Worm (Caenorhabditis elegans): ENCODE results near the gene lips-10.
A peak's percentile ranks its signal among the peaks of the same experiment; 100 is the strongest.

Gene lips-10

ce11 chrII:8399064-8399463 is 39.9 kb upstream of the lips-10 start, which contains the start of gene dod-23:
Gene dod-23, minus strand, starts transcription at chrII:8399164.
- no peak for TF ChIP-seq gmeb-2 (tag; optimal IDR thresholded peaks at IDR 0.05)
- no peak for TF ChIP-seq tbx-7 (tag; optimal IDR thresholded peaks at IDR 0.05)
- TF ChIP-seq unc-42 (tag; optimal IDR thresholded peaks at IDR 0.05) = no peak
- no peak for TF ChIP-seq ets-4 (tag; optimal IDR thresholded peaks at IDR 0.05)
- TF ChIP-seq syd-9 (tag; optimal IDR thresholded peaks at IDR 0.05) = no peak

DNA sequence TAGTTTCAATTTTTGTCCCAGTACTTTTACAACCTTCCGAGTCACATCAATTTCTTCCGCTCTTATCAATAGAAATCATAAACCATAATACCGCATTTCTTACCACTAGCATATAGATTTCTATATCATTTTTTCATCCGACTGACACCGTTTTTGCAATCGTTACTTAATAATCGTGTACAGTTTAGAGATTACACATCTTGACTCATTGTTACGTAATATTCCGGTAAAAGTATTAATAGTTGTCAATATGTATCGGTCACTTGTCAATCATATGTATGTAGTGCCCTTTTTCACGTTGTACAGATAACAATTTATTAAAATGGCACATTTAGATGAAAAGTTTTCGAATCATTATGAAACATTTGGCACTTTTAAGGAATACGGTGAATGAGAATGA is 39.0 kb upstream of the lips-10 start:
- TF ChIP-seq elt-2 (tag; optimal IDR thresholded peaks at IDR 0.05) (peak; percentile 41), zip-5 (tag; optimal IDR thresholded peaks at IDR 0.05) (no peak)

ce11 chrII:8404748-8405147 is 34.2 kb upstream of the lips-10 start, which contains the start of gene skpo-1:
Gene skpo-1, minus strand, starts transcription at chrII:8404848.
- TF ChIP-seq tbx-7 (tag; optimal IDR thresholded peaks at IDR 0.05) (no peak), hlh-30 (tag; optimal IDR thresholded peaks at IDR 0.05; ENCODE audit: insufficient read depth) (no peak), syd-9 (tag; optimal IDR thresholded peaks at IDR 0.05) (no peak), ama-1 (optimal IDR thresholded peaks at IDR 0.05) (no peak), ttx-3 (tag; optimal IDR thresholded peaks at IDR 0.05) (no peak), ceh-18 (tag; optimal IDR thresholded peaks at IDR 0.05) (no peak), madf-2 (tag; optimal IDR thresholded peaks at IDR 0.05) (no peak), elt-2 (tag; optimal IDR thresholded peaks at IDR 0.05) (no peak), dve-1 (tag; optimal IDR thresholded peaks at IDR 0.05) (no peak)

- TF ChIP-seq lim-6 (tag; optimal IDR thresholded peaks at IDR 0.05) (no peak), ceh-9 (tag; optimal IDR thresholded peaks at IDR 0.05) (no peak), C38D4.7 (GFP tag; optimal IDR thresholded peaks at IDR 0.05) (no peak), lin-11 (tag; optimal IDR thresholded peaks at IDR 0.05) (no peak), rnt-1 (tag; optimal IDR thresholded peaks at IDR 0.05) (no peak), sox-2 (GFP tag; IDR thresholded peaks at IDR 0.05) (no peak), T23F11.4 (GFP tag; optimal IDR thresholded peaks at IDR 0.05) (no peak), nfya-1 (tag; optimal IDR thresholded peaks at IDR 0.05) (no peak), unc-86 (tag; optimal IDR thresholded peaks at IDR 0.05) (no peak), sdc-2 (tag; optimal IDR thresholded peaks at IDR 0.05) (no peak), ceh-22 (tag; optimal IDR thresholded peaks at IDR 0.05) (no peak), fkh-10 (GFP tag; optimal IDR thresholded peaks at IDR 0.05) (no peak), unc-55 (GFP tag; optimal IDR thresholded peaks at IDR 0.05) (no peak), pha-2 (tag; optimal IDR thresholded peaks at IDR 0.05) (no peak), ref-2 (tag; optimal IDR thresholded peaks at IDR 0.05) (no peak), nhr-232 (tag; optimal IDR thresholded peaks at IDR 0.05) (no peak), pag-3 (tag; optimal IDR thresholded peaks at IDR 0.05; ENCODE audit: borderline replicate concordance) (no peak), elt-2 (tag; optimal IDR thresholded peaks at IDR 0.05) (no peak), pat-9 (tag; optimal IDR thresholded peaks at IDR 0.05) (no peak), unc-42 (tag; optimal IDR thresholded peaks at IDR 0.05) (no peak)
Observed at ce11 chrII:8405303-8405702, 33.7 kb upstream of the lips-10 start, which contains the start of gene ubc-24. Gene ubc-24, plus strand, starts transcription at chrII:8405603.

ce11 chrII:8407491-8407890 is 31.5 kb upstream of the lips-10 start, which contains the start of gene sra-13:
Gene sra-13, plus strand, starts transcription at chrII:8407685.
- TF ChIP-seq ztf-16 (tag; optimal IDR thresholded peaks at IDR 0.05) (no peak), lim-6 (tag; optimal IDR thresholded peaks at IDR 0.05) (no peak), rnt-1 (tag; optimal IDR thresholded peaks at IDR 0.05) (no peak), ceh-14 (tag; optimal IDR thresholded peaks at IDR 0.05) (no peak), ama-1 (optimal IDR thresholded peaks at IDR 0.05) (no peak), unc-55 (GFP tag; optimal IDR thresholded peaks at IDR 0.05) (no peak), fax-1 (tag; optimal IDR thresholded peaks at IDR 0.05) (no peak), fkh-6 (tag; optimal IDR thresholded peaks at IDR 0.05) (no peak), unc-42 (tag; optimal IDR thresholded peaks at IDR 0.05) (no peak)
